Worm (Caenorhabditis elegans) whole organism, L4/young adult: Measurements from ENCODE around the gene lgc-35.

Source experiments
- W03F9.2 ChIP-seq: fragments of 150-350 bp; optimal IDR thresholded peaks from 2 replicates; lab custom pipeline; 2014; ENCODE audit warnings: missing biosample characterization, missing genetic modification characterization
- dao-5 ChIP-seq: sonication (generic microtip); optimal IDR thresholded peaks from 2 replicates; lab custom pipeline; 2016; ENCODE audit warnings: missing genotype, missing genetic modification characterization, moderate library complexity, missing compliant biosample characterization
- him-1 ChIP-seq: sonication (generic microtip); optimal IDR thresholded peaks from 2 replicates; lab custom pipeline; 2016; ENCODE audit warnings: missing genotype, missing genetic modification reagents, missing genetic modification characterization, missing compliant biosample characterization

DNA sequence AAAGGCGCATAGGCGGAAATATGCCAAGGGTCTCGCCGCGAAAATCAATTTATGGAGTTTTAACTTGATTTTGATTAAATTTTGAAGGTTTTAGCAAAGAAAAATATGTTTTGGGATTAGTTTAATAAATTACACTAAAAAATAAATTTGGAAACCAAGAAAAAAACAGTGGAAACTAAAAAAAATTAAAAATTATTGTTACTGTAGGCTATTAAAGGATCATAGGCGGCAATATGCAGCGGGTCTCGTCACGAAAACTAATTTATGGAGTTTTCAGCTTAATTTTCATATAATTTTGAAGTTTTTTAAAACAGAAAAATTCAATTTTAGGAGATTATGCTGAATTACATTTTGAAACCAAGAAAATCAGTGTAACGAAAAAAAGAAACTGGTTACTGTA, 31.2 kb downstream of the lgc-35 start:
- TF ChIP-seq W03F9.2, result no peak
- TF ChIP-seq dao-5 (tag; lab: Kevin White, UChicago), result no peak
- TF ChIP-seq him-1 (tag; lab: Kevin White, UChicago), result no peak
